Fruit fly (Drosophila melanogaster): ENCODE data around the gene RNaseX25.
A peak's percentile ranks its signal among the peaks of the same experiment; 100 is the strongest.

Gene RNaseX25

DNA sequence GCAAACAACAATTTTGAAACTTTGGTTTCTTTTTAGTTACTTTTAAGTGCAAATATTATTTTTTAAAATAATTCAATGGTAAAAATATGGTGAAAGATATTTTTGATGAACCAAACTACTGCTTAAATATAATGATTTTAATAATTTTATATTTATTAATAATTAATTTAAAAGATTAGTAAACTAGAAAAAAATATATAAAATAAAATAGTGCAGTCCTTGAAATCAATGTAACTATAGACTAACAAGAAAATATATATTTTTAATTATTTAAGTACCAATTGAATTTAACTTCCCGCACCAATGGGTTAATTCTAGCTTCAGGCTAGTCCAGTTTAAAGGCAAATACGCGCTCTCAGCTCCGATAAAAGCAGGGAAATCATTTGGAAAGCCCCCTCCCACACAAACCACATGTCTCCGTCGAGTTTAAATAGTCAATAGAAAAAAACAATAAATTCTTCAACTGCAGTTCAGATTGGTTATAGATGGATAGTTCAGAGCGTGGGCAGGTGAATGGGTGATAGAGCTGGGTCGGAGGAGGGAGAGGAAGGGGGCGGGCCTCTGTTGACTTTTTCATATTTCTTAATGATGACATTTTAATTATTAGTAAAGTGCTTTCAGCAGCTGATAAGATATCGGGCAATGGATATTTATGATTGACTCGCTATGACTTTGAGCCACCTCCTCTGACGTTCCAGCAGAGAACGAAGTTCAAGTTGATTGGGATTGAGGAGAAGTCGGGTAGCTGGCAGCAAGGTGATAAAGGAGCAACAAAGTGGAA, 8.2 kb upstream of the RNaseX25 start (continued):
- TF ChIP-seq CG6813 (GFP tag; optimal IDR thresholded peaks at IDR 0.05) = no peak
- TF ChIP-seq CTCF (GFP tag; optimal IDR thresholded peaks at IDR 0.05) = no peak
- peak; percentile 67 for TF ChIP-seq nmo (GFP tag; optimal IDR thresholded peaks at IDR 0.05)
- TF ChIP-seq gcm (GFP tag; optimal IDR thresholded peaks at IDR 0.05) = no peak
- TF ChIP-seq CrebB (tag; optimal IDR thresholded peaks at IDR 0.05) = no peak
- TF ChIP-seq vfl (GFP tag; optimal IDR thresholded peaks at IDR 0.05) = no peak
- no peak for TF ChIP-seq zen (tag; optimal IDR thresholded peaks at IDR 0.05)
- no peak for TF ChIP-seq Xbp1 (GFP tag; optimal IDR thresholded peaks at IDR 0.05)
- no peak for TF ChIP-seq B-H2 (GFP tag; optimal IDR thresholded peaks at IDR 0.05)
- peak; percentile 23 for TF ChIP-seq run (tag; optimal IDR thresholded peaks at IDR 0.05)
- no peak for TF ChIP-seq pb (GFP tag; optimal IDR thresholded peaks at IDR 0.05)
- TF ChIP-seq CG6765 (GFP tag; optimal IDR thresholded peaks at IDR 0.05) = no peak
- peak; percentile 68 for TF ChIP-seq CG2712 (tag; optimal IDR thresholded peaks at IDR 0.05)
- TF ChIP-seq CG13287 (GFP tag; IDR thresholded peaks at IDR 0.05; ENCODE audit: partially characterized antibody) = no peak
- peak; percentile 1 for TF ChIP-seq CG13775 (GFP tag; optimal IDR thresholded peaks at IDR 0.05)
- TF ChIP-seq hkb (optimal IDR thresholded peaks at IDR 0.05) = no peak
- TF ChIP-seq hkb (GFP tag; IDR thresholded peaks at IDR 0.05) = no peak
- no peak for TF ChIP-seq slbo (GFP tag; IDR thresholded peaks at IDR 0.05)
- peak; percentile 40; the same call in 1 of the 2 replicates for TF ChIP-seq Xrp1 (GFP tag; IDR thresholded peaks at IDR 0.05)
- no peak for TF ChIP-seq CG4282 (GFP tag; optimal IDR thresholded peaks at IDR 0.05)
- TF ChIP-seq Gug (GFP tag; IDR thresholded peaks at IDR 0.05) = no peak
- TF ChIP-seq CG31441 (GFP tag; IDR thresholded peaks at IDR 0.05) = peak; percentile 58; the same call in 1 of the 2 replicates
- TF ChIP-seq gem (tag; optimal IDR thresholded peaks at IDR 0.05) = peak; percentile 62
- TF ChIP-seq ranshi (GFP tag; IDR thresholded peaks at IDR 0.05) = no peak
- no peak for TF ChIP-seq nau (GFP tag; optimal IDR thresholded peaks at IDR 0.05)
- TF ChIP-seq br (optimal IDR thresholded peaks at IDR 0.05) = no peak
- TF ChIP-seq CG17359 (tag; optimal IDR thresholded peaks at IDR 0.05) = no peak
- TF ChIP-seq ERR (GFP tag; optimal IDR thresholded peaks at IDR 0.05) = no peak
- no peak for TF ChIP-seq CG6175 (GFP tag; IDR thresholded peaks at IDR 0.05)
- no peak for TF ChIP-seq CG2129 (GFP tag; IDR thresholded peaks at IDR 0.05; ENCODE audit: partially characterized antibody)
- no peak for TF ChIP-seq CG8359 (GFP tag; optimal IDR thresholded peaks at IDR 0.05; ENCODE audit: borderline replicate concordance)
- no peak for TF ChIP-seq Lpt (GFP tag; optimal IDR thresholded peaks at IDR 0.05)
- no peak for TF ChIP-seq kah (GFP tag; optimal IDR thresholded peaks at IDR 0.05)
- peak; percentile 24 for TF ChIP-seq CG2202 (tag; optimal IDR thresholded peaks at IDR 0.05)
- no peak for TF ChIP-seq CG6272 (GFP tag; IDR thresholded peaks at IDR 0.05)
- peak; percentile 47 for TF ChIP-seq CG7745 (tag; optimal IDR thresholded peaks at IDR 0.05)
- no peak for TF ChIP-seq unc-4 (GFP tag; IDR thresholded peaks at IDR 0.05; ENCODE audit: partially characterized antibody)
- TF ChIP-seq CG4617 (GFP tag; optimal IDR thresholded peaks at IDR 0.05; ENCODE audit: borderline replicate concordance) = no peak
- TF ChIP-seq Optix (GFP tag; IDR thresholded peaks at IDR 0.05) = no peak
- peak; percentile 1 for TF ChIP-seq CG1602 (GFP tag; optimal IDR thresholded peaks at IDR 0.05)
- no peak for TF ChIP-seq cwo (GFP tag; optimal IDR thresholded peaks at IDR 0.05)
- TF ChIP-seq bsh (GFP tag; optimal IDR thresholded peaks at IDR 0.05) = peak in 1 of 2 experiments; percentile 18
- no peak for TF ChIP-seq CG2889 (GFP tag; IDR thresholded peaks at IDR 0.05)
- TF ChIP-seq Meics (GFP tag; optimal IDR thresholded peaks at IDR 0.05) = peak; percentile 11
- no peak for TF ChIP-seq Nf-YC (tag; optimal IDR thresholded peaks at IDR 0.05)
- TF ChIP-seq croc (GFP tag; conservative IDR thresholded peaks at IDR 0.05) = no peak
- no peak for TF ChIP-seq ap (GFP tag; IDR thresholded peaks at IDR 0.05)
- no peak for TF ChIP-seq sim (GFP tag; IDR thresholded peaks at IDR 0.05)
- peak; percentile 74 for TF ChIP-seq Vsx1 (GFP tag; optimal IDR thresholded peaks at IDR 0.05)
- no peak for TF ChIP-seq CG17328 (GFP tag; IDR thresholded peaks at IDR 0.05)
- no peak for TF ChIP-seq trem (tag; optimal IDR thresholded peaks at IDR 0.05)

Data from whole organism, embryonic.